Worm (Caenorhabditis elegans): ENCODE data around the gene aqp-2.

ce11 chrII:9281595-9281994 lies 19.8 kb upstream of the aqp-2 start:
- TF ChIP-seq ceh-39 (tag; optimal IDR thresholded peaks at IDR 0.05) (no peak), snpc-4 (tag; optimal IDR thresholded peaks at IDR 0.05) (no peak), lin-32 (GFP tag; optimal IDR thresholded peaks at IDR 0.05) (no peak), elt-3 (tag; optimal IDR thresholded peaks at IDR 0.05) (no peak), M03D4.4 (tag; optimal IDR thresholded peaks at IDR 0.05) (no peak), ztf-11 (tag; optimal IDR thresholded peaks at IDR 0.05) (no peak), sptf-1 (tag; optimal IDR thresholded peaks at IDR 0.05) (no peak), lsy-2 (tag; optimal IDR thresholded peaks at IDR 0.05) (no peak), ces-1 (GFP tag; optimal IDR thresholded peaks at IDR 0.05) (peak; percentile 44), pha-4 (tag; optimal IDR thresholded peaks at IDR 0.05) (no peak), nhr-76 (tag; optimal IDR thresholded peaks at IDR 0.05) (no peak), ceh-83 (GFP tag; optimal IDR thresholded peaks at IDR 0.05) (no peak), unc-39 (tag; optimal IDR thresholded peaks at IDR 0.05) (no peak), nhr-12 (tag; optimal IDR thresholded peaks at IDR 0.05) (no peak)

All from whole organism, mixed stage, embryonic.